Worm (Caenorhabditis elegans) whole organism, L4 larva: Measurements from ENCODE around the gene heri-1.

Experiments used
- D1046.2 ChIP-seq: fragments of 200-800 bp; sonication (Bioruptor generic); IDR thresholded peaks from 2 replicates; pipeline ENCODE4 v1.3.6; 2022; ENCODE audit warnings: missing genetic modification characterization, missing compliant biosample characterization
- F26F4.8 ChIP-seq: fragments of 200-800 bp; sonication (Bioruptor generic); conservative IDR thresholded peaks from 2 replicates; pipeline ENCODE4 v1.3.6; 2022; ENCODE audit warnings: missing genetic modification characterization, missing compliant biosample characterization
- aha-1 ChIP-seq: fragments of 150-350 bp; peaks from one replicate; lab custom pipeline; 2014; ENCODE audit warnings: missing biosample characterization, missing genetic modification characterization
- ceh-28 ChIP-seq: fragments of 150-350 bp; optimal IDR thresholded peaks from 2 replicates; lab custom pipeline; 2014; ENCODE audit warnings: missing biosample characterization, missing genetic modification reagents, missing genetic modification characterization
- ceh-62 ChIP-seq: sonication (generic microtip); optimal IDR thresholded peaks from 2 replicates; lab custom pipeline; 2017; ENCODE audit warnings: missing biosample characterization, missing genetic modification characterization
- ceh-82 ChIP-seq: sonication (generic microtip); optimal IDR thresholded peaks from 2 replicates; lab custom pipeline; 2017; ENCODE audit warnings: missing biosample characterization, missing genetic modification characterization
- ces-1 ChIP-seq: fragments of 150-350 bp; sonication (generic microtip); optimal IDR thresholded peaks from 4 replicates; lab custom pipeline; 2014; ENCODE audit warnings: missing biosample characterization, missing genetic modification reagents, missing genetic modification characterization
- daf-12 ChIP-seq: fragments of 150-350 bp; optimal IDR thresholded peaks from 2 replicates; lab custom pipeline; 2014; ENCODE audit warnings: missing biosample characterization, missing genetic modification reagents, missing genetic modification characterization
- daf-16 ChIP-seq, 3 experiments: sonication (generic microtip); optimal IDR thresholded peaks; 2 replicates each; lab custom pipeline; 2016 to 2017; ENCODE audit warnings: missing genetic modification characterization in 3 of 3, missing genetic modification reagents in 3 of 3, mild to moderate bottlenecking in 2 of 3, missing compliant biosample characterization in 2 of 3, missing biosample characterization in 1 of 3, moderate library complexity in 1 of 3
- dmd-6 ChIP-seq: fragments of 200-800 bp; sonication (Bioruptor generic); IDR thresholded peaks from 2 replicates; pipeline ENCODE4 v1.3.6; 2022; ENCODE audit warnings: missing genetic modification reagents, missing genetic modification characterization, missing compliant biosample characterization
- dpl-1 ChIP-seq: fragments of 150-350 bp; optimal IDR thresholded peaks from 2 replicates; lab custom pipeline; 2014; ENCODE audit warnings: missing biosample characterization, missing genetic modification reagents, missing genetic modification characterization
- gei-8 ChIP-seq: fragments of 200-800 bp; sonication (Bioruptor generic); optimal IDR thresholded peaks from 2 replicates; lab custom pipeline; 2018; ENCODE audit warnings: mild to moderate bottlenecking, missing genetic modification characterization, missing compliant biosample characterization
- hlh-11 ChIP-seq: fragments of 200-800 bp; sonication (Bioruptor generic); optimal IDR thresholded peaks from 2 replicates; lab custom pipeline; 2018; ENCODE audit warnings: mild to moderate bottlenecking, missing genetic modification characterization, missing compliant biosample characterization
- hmg-1.1 ChIP-seq: fragments of 200-800 bp; sonication (Bioruptor generic); IDR thresholded peaks from 2 replicates; pipeline ENCODE4 v1.3.6; 2022; ENCODE audit warnings: missing genetic modification reagents, missing genetic modification characterization, missing compliant biosample characterization
- jun-1 ChIP-seq: fragments of 150-350 bp; optimal IDR thresholded peaks from 2 replicates; lab custom pipeline; 2014; ENCODE audit warnings: missing biosample characterization, missing genetic modification reagents, missing genetic modification characterization
- lim-7 ChIP-seq: fragments of 200-800 bp; sonication (Bioruptor generic); IDR thresholded peaks from 2 replicates; pipeline ENCODE4 v1.3.6; 2022; ENCODE audit warnings: missing genetic modification characterization, missing compliant biosample characterization
- madf-9 ChIP-seq: fragments of 200-800 bp; sonication (Bioruptor generic); conservative IDR thresholded peaks from 2 replicates; pipeline ENCODE4 v1.3.6; 2022; ENCODE audit warnings: missing genetic modification reagents, missing genetic modification characterization, missing compliant biosample characterization
- mdt-29 ChIP-seq: fragments of 200-800 bp; sonication (Bioruptor generic); IDR thresholded peaks from 2 replicates; pipeline ENCODE4 v1.3.6; 2022; ENCODE audit warnings: missing genetic modification reagents, missing genetic modification characterization, missing compliant biosample characterization
- mes-2 ChIP-seq: sonication (generic microtip); optimal IDR thresholded peaks from 2 replicates; lab custom pipeline; 2016; ENCODE audit warnings: missing genotype, mild to moderate bottlenecking, missing genetic modification characterization, missing compliant biosample characterization; ENCODE audit not compliant: poor library complexity, severe bottlenecking
- mxl-3 ChIP-seq: fragments of 200-800 bp; sonication (Bioruptor generic); optimal IDR thresholded peaks from 2 replicates; lab custom pipeline; 2018; ENCODE audit warnings: mild to moderate bottlenecking, missing genetic modification characterization, missing compliant biosample characterization
- nhr-10 ChIP-seq: fragments of 150-350 bp; optimal IDR thresholded peaks from 2 replicates; lab custom pipeline; 2014; ENCODE audit warnings: missing biosample characterization, missing genetic modification characterization
- nhr-6 ChIP-seq: fragments of 150-350 bp; optimal IDR thresholded peaks from 2 replicates; lab custom pipeline; 2014; ENCODE audit warnings: missing biosample characterization, missing genetic modification characterization
- php-3 ChIP-seq: fragments of 200-800 bp; sonication (Bioruptor generic); IDR thresholded peaks from 2 replicates; pipeline ENCODE4 v1.3.6; 2022; ENCODE audit warnings: missing genetic modification reagents, missing genetic modification characterization, missing compliant biosample characterization
- rbr-2 ChIP-seq: sonication (generic microtip); optimal IDR thresholded peaks from 2 replicates; lab custom pipeline; 2016; ENCODE audit warnings: missing genotype, missing genetic modification characterization, missing compliant biosample characterization
- set-16 ChIP-seq: fragments of 200-800 bp; sonication (Bioruptor generic); IDR thresholded peaks from 2 replicates; pipeline ENCODE4 v1.3.6; 2022; ENCODE audit warnings: missing genetic modification reagents, missing genetic modification characterization, missing compliant biosample characterization
- snpc-4 ChIP-seq: fragments of 150-350 bp; optimal IDR thresholded peaks from 2 replicates; lab custom pipeline; 2014; ENCODE audit warnings: missing biosample characterization, missing genetic modification characterization
- spr-3 ChIP-seq: fragments of 200-800 bp; sonication (Bioruptor generic); optimal IDR thresholded peaks from 2 replicates; lab custom pipeline; 2018; ENCODE audit warnings: mild to moderate bottlenecking, missing genetic modification characterization, missing compliant biosample characterization
- unc-62 ChIP-seq, 3 experiments: fragments of 150-350 bp in 1 of 3; sonication (generic microtip); optimal IDR thresholded peaks in 2 of 3; peaks in 1 of 3; 1 replicate in 1 of 3; 2 replicates in 2 of 3; lab custom pipeline; 2014 to 2017; ENCODE audit warnings: missing biosample characterization in 3 of 3, missing genetic modification characterization in 3 of 3, missing genetic modification reagents in 3 of 3, missing genotype in 1 of 3
- vab-7 ChIP-seq: fragments of 200-800 bp; sonication (Bioruptor generic); IDR thresholded peaks from 2 replicates; pipeline ENCODE4 v1.3.6; 2022; ENCODE audit warnings: missing genetic modification reagents, missing genetic modification characterization, missing compliant biosample characterization
- ztf-7 ChIP-seq: fragments of 150-350 bp; optimal IDR thresholded peaks from 2 replicates; lab custom pipeline; 2014; ENCODE audit warnings: missing biosample characterization, missing genetic modification characterization

The heri-1 gene

ce11 chrII:6097441-6097840, 15.6 kb downstream of the heri-1 start, which contains the start of the genes tpp-2 and rbbp-5 (continued):
- peak; percentile 97 for TF ChIP-seq mes-2 (tag; lab: Kevin White, UChicago)
- no peak for TF ChIP-seq ceh-28 (tag; lab: Kevin White, UChicago)
- TF ChIP-seq mxl-3 (GFP tag; lab: Kevin White, UChicago) = peak; percentile 18
- no peak for TF ChIP-seq rbr-2 (tag; lab: Kevin White, UChicago)
- TF ChIP-seq aha-1 (tag; lab: Kevin White, UChicago) = peak; percentile 89
- TF ChIP-seq nhr-10 (tag; lab: Kevin White, UChicago) = no peak
- TF ChIP-seq hmg-1.1 (GFP tag; lab: Robert Waterston, UW) = no peak
- no peak for TF ChIP-seq nhr-6 (tag; lab: Kevin White, UChicago)
- TF ChIP-seq madf-9 (GFP tag; lab: Robert Waterston, UW) = peak; percentile 61; the same call in 1 of the 2 replicates
- TF ChIP-seq dpl-1 (GFP tag; lab: Kevin White, UChicago) = peak; percentile 78
- TF ChIP-seq dmd-6 = no peak; the same call in 1 of the 2 replicates
- TF ChIP-seq, all 104 proteins: peak for 13

DNA sequence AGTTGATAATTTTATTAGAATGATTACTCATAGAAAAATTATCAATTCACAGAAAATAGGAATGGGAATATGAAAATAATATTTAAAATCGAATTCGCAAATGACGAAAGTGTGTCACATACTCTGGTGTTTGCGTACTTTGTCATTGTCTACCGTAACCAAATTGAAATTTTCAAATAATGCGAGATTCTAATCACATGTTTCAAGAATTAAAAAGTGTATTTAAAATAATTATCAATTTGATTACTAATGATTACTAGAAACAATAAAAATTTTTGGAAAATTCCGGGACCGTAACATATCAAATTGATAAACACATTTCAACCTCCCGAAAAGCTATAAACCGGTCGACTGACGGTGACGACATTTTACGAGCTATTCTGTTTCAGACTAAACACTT, 21.6 kb downstream of the heri-1 start, which contains the start of the genes fbf-2 and nspg-3:
fbf-2 (minus strand) TSS at position 101 of the 400 bp plus-strand sequence.
nspg-3 (plus strand) TSS at position 388 of the 400 bp plus-strand sequence.
- TF ChIP-seq ceh-82 (tag; lab: Kevin White, UChicago) (no peak), daf-16 (GFP tag; optimal IDR thresholded peaks at IDR 0.05; lab: Kevin White, UChicago) (no peak), daf-16 (tag; optimal IDR thresholded peaks at IDR 0.05; lab: Kevin White, UChicago) (peak; percentile 35), php-3 (GFP tag; lab: Robert Waterston, UW) (0 out of 2 replicates have a peak, but pooled peaks have one; percentile 15)

DNA sequence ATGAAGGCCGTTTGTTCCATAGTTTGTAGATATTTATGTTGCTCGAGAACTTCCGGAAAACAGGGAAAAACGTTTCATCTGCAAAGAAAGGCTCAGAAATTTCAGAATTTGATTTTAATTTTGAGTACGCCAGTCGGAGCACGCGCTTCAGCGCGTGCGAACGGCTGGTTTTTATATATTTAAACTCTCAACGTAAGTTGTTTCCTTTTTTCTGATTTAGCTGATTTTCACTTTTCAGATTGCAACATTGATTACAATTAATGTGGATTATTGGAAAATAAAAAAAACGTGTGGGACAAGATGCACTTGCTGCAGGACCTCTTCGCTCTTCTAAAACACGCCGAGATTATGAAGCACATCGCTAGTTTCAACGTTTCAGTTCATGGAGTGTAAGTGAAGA, 30.4 kb downstream of the heri-1 start, which contains the start of gene F21H12.3:
F21H12.3 (plus strand) TSS at position 301 of the 400 bp plus-strand sequence.
- TF ChIP-seq daf-16 (GFP tag; optimal IDR thresholded peaks at IDR 0.05; lab: Kevin White, UChicago) = no peak
- TF ChIP-seq daf-16 (tag; optimal IDR thresholded peaks at IDR 0.05; lab: Kevin White, UChicago) = no peak
- no peak for TF ChIP-seq gei-8 (GFP tag; lab: Kevin White, UChicago)
- TF ChIP-seq ces-1 (GFP tag; lab: Kevin White, UChicago) = no peak
- no peak for TF ChIP-seq F26F4.8
- no peak for TF ChIP-seq spr-3 (GFP tag; lab: Kevin White, UChicago)
- TF ChIP-seq snpc-4 (tag; lab: Kevin White, UChicago) = no peak
- TF ChIP-seq lim-7 (GFP tag; lab: Robert Waterston, UW) = no peak
- TF ChIP-seq ztf-7 (tag; lab: Kevin White, UChicago) = no peak
- TF ChIP-seq ceh-62 (tag; lab: Kevin White, UChicago) = no peak
- no peak for TF ChIP-seq set-16 (GFP tag; lab: Robert Waterston, UW)

ce11 chrII:6080743-6081142, 32.3 kb downstream of the heri-1 start, which contains the start of gene fbf-1:
Gene fbf-1, minus strand, starts transcription at chrII:6080843.
- TF ChIP-seq jun-1 (tag; lab: Kevin White, UChicago) (no peak), daf-12 (tag; lab: Kevin White, UChicago) (no peak), vab-7 (GFP tag; lab: Robert Waterston, UW) (no peak), spr-3 (GFP tag; lab: Kevin White, UChicago) (no peak), hlh-11 (tag; lab: Kevin White, UChicago) (no peak), ceh-62 (tag; lab: Kevin White, UChicago) (no peak), mdt-29 (no peak), nhr-6 (tag; lab: Kevin White, UChicago) (no peak)

DNA sequence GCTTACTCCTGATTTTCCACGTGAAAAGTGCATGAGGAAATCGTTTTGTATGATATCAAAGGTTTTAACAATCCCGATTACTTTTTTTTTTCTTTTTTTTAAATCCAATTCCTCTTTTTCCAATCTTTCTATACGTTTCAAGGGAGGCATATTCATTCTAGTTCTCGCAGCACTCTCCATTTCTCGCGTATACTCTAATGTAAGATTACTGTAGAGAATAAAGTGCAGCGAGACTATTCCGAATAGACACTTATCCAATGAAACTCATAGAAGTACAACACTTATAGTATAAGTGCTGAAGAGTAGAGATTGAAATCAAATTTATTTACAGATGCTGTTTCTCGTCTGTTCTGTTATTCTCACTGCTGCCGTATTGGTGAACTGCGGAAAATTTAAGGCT, 35.4 kb downstream of the heri-1 start, which contains the start of gene H12I13.6:
H12I13.6 (plus strand) TSS at position 301 of the 400 bp plus-strand sequence.
- TF ChIP-seq D1046.2 (GFP tag; lab: Robert Waterston, UW) (no peak), unc-62 (GFP tag; optimal IDR thresholded peaks at IDR 0.05 in 1 of 2; lab: Kevin White, UChicago) (peak in 1 of 2 experiments; percentile 20), unc-62 (tag; optimal IDR thresholded peaks at IDR 0.05; lab: Kevin White, UChicago) (no peak)
